Worm (Caenorhabditis elegans) whole organism, L1 larva: ENCODE measurements around the gene npr-39.
"Not testable (repeated sequence)": the region's sequence is repeated elsewhere in the genome, so short reads cannot be mapped to it uniquely, and the experiment has no call there.

Source experiments
- C16A3.4 ChIP-seq: fragments of 150-350 bp; optimal IDR thresholded peaks from 2 replicates; lab custom pipeline; 2014; ENCODE audit warnings: missing biosample characterization, missing genetic modification characterization
- F16B12.6 ChIP-seq: fragments of 150-350 bp; optimal IDR thresholded peaks from 2 replicates; lab custom pipeline; 2014; ENCODE audit warnings: missing biosample characterization, missing genetic modification characterization
- aly-2 ChIP-seq: fragments of 150-350 bp; optimal IDR thresholded peaks from 2 replicates; lab custom pipeline; 2014; ENCODE audit warnings: missing biosample characterization, missing genetic modification characterization
- ama-1 ChIP-seq: fragments of 150-350 bp; optimal IDR thresholded peaks from 2 replicates; lab custom pipeline; 2014
- blmp-1 ChIP-seq: fragments of 150-350 bp; optimal IDR thresholded peaks from 2 replicates; lab custom pipeline; 2014; ENCODE audit warnings: missing biosample characterization, missing genetic modification characterization
- ces-1 ChIP-seq: fragments of 150-350 bp; optimal IDR thresholded peaks from 2 replicates; lab custom pipeline; 2014; ENCODE audit warnings: missing biosample characterization, missing genetic modification reagents, missing genetic modification characterization
- dpl-1 ChIP-seq, 3 experiments: fragments of 150-350 bp in 2 of 3; sonication (generic microtip) in 1 of 3; optimal IDR thresholded peaks; 2 replicates each; lab custom pipeline; 2014 to 2017; ENCODE audit warnings: missing biosample characterization in 3 of 3, missing genetic modification characterization in 3 of 3, missing genetic modification reagents in 3 of 3
- efl-1 ChIP-seq, 4 experiments: fragments of 150-350 bp; optimal IDR thresholded peaks in 3 of 4; peaks in 1 of 4; 1 replicate in 1 of 4; 2 replicates in 3 of 4; lab custom pipeline; 2014; ENCODE audit warnings: missing biosample characterization in 2 of 4, missing genetic modification characterization in 2 of 4, missing genetic modification reagents in 2 of 4
- efl-3 ChIP-seq: fragments of 200-800 bp; sonication (Bioruptor generic); optimal IDR thresholded peaks from 2 replicates; lab custom pipeline; 2018; ENCODE audit warnings: mild to moderate bottlenecking, missing genetic modification characterization, missing compliant biosample characterization
- fkh-4 ChIP-seq: sonication (generic microtip); optimal IDR thresholded peaks from 2 replicates; lab custom pipeline; 2016; ENCODE audit warnings: missing compliant biosample characterization, missing genetic modification characterization, borderline replicate concordance
- fos-1 ChIP-seq: fragments of 150-350 bp; optimal IDR thresholded peaks from 2 replicates; lab custom pipeline; 2014; ENCODE audit warnings: missing biosample characterization, missing genetic modification characterization
- grh-1 ChIP-seq: fragments of 200-800 bp; sonication (Bioruptor generic); IDR thresholded peaks from 2 replicates; pipeline ENCODE4 v1.3.6; 2022; ENCODE audit warnings: missing genetic modification reagents, missing genetic modification characterization, missing compliant biosample characterization
- hlh-4 ChIP-seq: sonication (generic microtip); optimal IDR thresholded peaks from 2 replicates; lab custom pipeline; 2016; ENCODE audit warnings: mild to moderate bottlenecking, missing genetic modification characterization, missing compliant biosample characterization
- irx-1 ChIP-seq: sonication (generic microtip); optimal IDR thresholded peaks from 2 replicates; lab custom pipeline; 2016; ENCODE audit warnings: missing genetic modification characterization, missing compliant biosample characterization
- isw-1 ChIP-seq: fragments of 200-800 bp; sonication (Bioruptor generic); IDR thresholded peaks from 2 replicates; pipeline ENCODE4 v1.3.6; 2022; ENCODE audit warnings: missing genetic modification characterization, missing compliant biosample characterization
- jun-1 ChIP-seq: fragments of 150-350 bp; optimal IDR thresholded peaks from 2 replicates; lab custom pipeline; 2014; ENCODE audit warnings: missing biosample characterization, missing genetic modification reagents, missing genetic modification characterization
- lin-13 ChIP-seq: fragments of 150-350 bp; optimal IDR thresholded peaks from 2 replicates; lab custom pipeline; 2014; ENCODE audit warnings: missing biosample characterization, missing genetic modification reagents, missing genetic modification characterization
- lin-14 ChIP-seq: fragments of 200-800 bp; sonication (Bioruptor generic); optimal IDR thresholded peaks from 2 replicates; lab custom pipeline; 2018; ENCODE audit warnings: mild to moderate bottlenecking, missing genetic modification characterization, moderate library complexity, missing compliant biosample characterization
- lin-39 ChIP-seq: fragments of 150-350 bp; optimal IDR thresholded peaks from 2 replicates; lab custom pipeline; 2014; ENCODE audit warnings: missing biosample characterization, missing genetic modification reagents, missing genetic modification characterization
- lsy-2 ChIP-seq, 2 experiments: fragments of 150-350 bp; optimal IDR thresholded peaks; 2 replicates each; lab custom pipeline; 2014; ENCODE audit warnings: missing biosample characterization in 2 of 2, missing genetic modification characterization in 2 of 2
- mep-1 ChIP-seq: fragments of 150-350 bp; optimal IDR thresholded peaks from 2 replicates; lab custom pipeline; 2014; ENCODE audit warnings: missing biosample characterization, missing genetic modification characterization
- nhr-11 ChIP-seq: fragments of 150-350 bp; optimal IDR thresholded peaks from 2 replicates; lab custom pipeline; 2014; ENCODE audit warnings: missing biosample characterization, missing genetic modification characterization
- nhr-19 ChIP-seq: fragments of 200-800 bp; sonication (Bioruptor generic); conservative IDR thresholded peaks from 2 replicates; pipeline ENCODE4 v1.3.6; 2022; ENCODE audit warnings: missing genetic modification characterization, missing compliant biosample characterization
- nhr-20 ChIP-seq: sonication (generic microtip); optimal IDR thresholded peaks from 2 replicates; lab custom pipeline; 2016; ENCODE audit warnings: mild to moderate bottlenecking, missing genetic modification characterization, missing compliant biosample characterization
- nhr-47 ChIP-seq: sonication (generic microtip); optimal IDR thresholded peaks from 2 replicates; lab custom pipeline; 2016; ENCODE audit warnings: mild to moderate bottlenecking, missing genetic modification characterization, moderate library complexity, missing compliant biosample characterization
- nhr-71 ChIP-seq: sonication (generic microtip); optimal IDR thresholded peaks from 2 replicates; lab custom pipeline; 2016; ENCODE audit warnings: mild to moderate bottlenecking, missing genetic modification characterization, moderate library complexity, missing compliant biosample characterization
- nhr-84 ChIP-seq: sonication (generic microtip); optimal IDR thresholded peaks from 2 replicates; lab custom pipeline; 2017; ENCODE audit warnings: missing biosample characterization, missing genetic modification characterization
- nhr-85 ChIP-seq: sonication (generic microtip); peaks from one replicate; lab custom pipeline; 2016; ENCODE audit warnings: missing genetic modification characterization, inconsistent platforms, missing compliant biosample characterization
- pag-3 ChIP-seq: sonication (generic microtip); optimal IDR thresholded peaks from 2 replicates; lab custom pipeline; 2017; ENCODE audit warnings: missing genetic modification characterization, mild to moderate bottlenecking, missing compliant biosample characterization, antibody characterized with exemption, borderline replicate concordance; ENCODE audit not compliant: insufficient read depth
- rnt-1 ChIP-seq: sonication (generic microtip); optimal IDR thresholded peaks from 2 replicates; lab custom pipeline; 2016; ENCODE audit warnings: mild to moderate bottlenecking, missing genetic modification characterization, moderate library complexity, missing compliant biosample characterization
- skn-1 ChIP-seq: fragments of 150-350 bp; optimal IDR thresholded peaks from 2 replicates; lab custom pipeline; 2014; ENCODE audit warnings: missing biosample characterization, missing genetic modification characterization
- snu-23 ChIP-seq: sonication (generic microtip); optimal IDR thresholded peaks from 2 replicates; lab custom pipeline; 2016; ENCODE audit warnings: missing genetic modification characterization, missing compliant biosample characterization
- sox-4 ChIP-seq: sonication (generic microtip); optimal IDR thresholded peaks from 2 replicates; lab custom pipeline; 2016; ENCODE audit warnings: missing genetic modification characterization, missing compliant biosample characterization
- sup-37 ChIP-seq: fragments of 200-800 bp; sonication (Bioruptor generic); optimal IDR thresholded peaks from 2 replicates; lab custom pipeline; 2018; ENCODE audit warnings: mild to moderate bottlenecking, missing genetic modification characterization, missing compliant biosample characterization
- tbx-2 ChIP-seq: sonication (generic microtip); optimal IDR thresholded peaks from 2 replicates; lab custom pipeline; 2016; ENCODE audit warnings: missing genetic modification characterization, missing compliant biosample characterization
- tlp-1 ChIP-seq: fragments of 150-350 bp; optimal IDR thresholded peaks from 2 replicates; lab custom pipeline; 2014; ENCODE audit warnings: missing biosample characterization, missing genetic modification characterization
- unc-130 ChIP-seq: fragments of 150-350 bp; optimal IDR thresholded peaks from 2 replicates; lab custom pipeline; 2017; ENCODE audit warnings: missing biosample characterization, missing genetic modification characterization, inconsistent platforms
- unc-86 ChIP-seq: sonication (generic microtip); optimal IDR thresholded peaks from 2 replicates; lab custom pipeline; 2016; ENCODE audit warnings: missing genetic modification characterization, missing compliant biosample characterization
- zag-1 ChIP-seq: fragments of 150-350 bp; optimal IDR thresholded peaks from 2 replicates; lab custom pipeline; 2014; ENCODE audit warnings: missing biosample characterization, missing genetic modification characterization
- zip-4 ChIP-seq: fragments of 200-800 bp; sonication (Bioruptor generic); optimal IDR thresholded peaks from 2 replicates; lab custom pipeline; 2018; ENCODE audit warnings: mild to moderate bottlenecking, missing genetic modification characterization, moderate library complexity, missing compliant biosample characterization
- ztf-11 ChIP-seq, 2 experiments: sonication (generic microtip); optimal IDR thresholded peaks; 2 replicates each; lab custom pipeline; 2016 to 2017; ENCODE audit warnings: missing genetic modification characterization in 2 of 2, missing biosample characterization in 1 of 2, missing compliant biosample characterization in 1 of 2
- ztf-4 ChIP-seq: fragments of 150-350 bp; optimal IDR thresholded peaks from 2 replicates; lab custom pipeline; 2014; ENCODE audit warnings: missing biosample characterization, missing genetic modification characterization

Gene npr-39

ce11 chrV:10049192-10049816 lies 17.6 kb upstream of the npr-39 start:
- TF ChIP-seq efl-1 (optimal IDR thresholded peaks at IDR 0.05; lab: Kevin White, UChicago) = not testable (repeated sequence)
- TF ChIP-seq efl-1 (GFP tag; optimal IDR thresholded peaks at IDR 0.05 in 1 of 2; lab: Kevin White, UChicago) (peak in 1 of 2 experiments; percentile 78), isw-1 (GFP tag; lab: Robert Waterston, UW) (peak; percentile 12; the same call in 1 of the 2 replicates), nhr-19 (GFP tag; lab: Robert Waterston, UW) (peak; percentile 42), grh-1 (peak; percentile 74)

ce11 chrV:10051855-10052254 lies 15.0 kb upstream of the npr-39 start, which contains the start of gene str-118:
Gene str-118 (plus strand): TSS chrV:10052155.
- TF ChIP-seq jun-1 = no peak
- TF ChIP-seq lsy-2 (tag; optimal IDR thresholded peaks at IDR 0.05; lab: Kevin White, UChicago) = no peak
- no peak for TF ChIP-seq tbx-2
- TF ChIP-seq ztf-11 (tag; optimal IDR thresholded peaks at IDR 0.05; lab: Kevin White, UChicago) = no peak
- no peak for TF ChIP-seq efl-3 (GFP tag; lab: Kevin White, UChicago)
- TF ChIP-seq sup-37 (GFP tag; lab: Kevin White, UChicago) = no peak
- TF ChIP-seq, all 84 proteins: peak for 0

- TF ChIP-seq mep-1 (tag; lab: Kevin White, UChicago) = peak; percentile 58
- no peak for TF ChIP-seq isw-1 (GFP tag; lab: Robert Waterston, UW)
- peak; percentile 15 for TF ChIP-seq lin-14 (GFP tag; lab: Kevin White, UChicago)
- TF ChIP-seq nhr-20 (tag; lab: Kevin White, UChicago) = peak; percentile 15
- no peak for TF ChIP-seq unc-130 (tag; lab: Kevin White, UChicago)
- peak; percentile 58 to 93 for TF ChIP-seq lsy-2 (tag; optimal IDR thresholded peaks at IDR 0.05; lab: Kevin White, UChicago)
- peak; percentile 11 for TF ChIP-seq skn-1 (tag; lab: Kevin White, UChicago)
- peak; percentile 19 for TF ChIP-seq blmp-1
- TF ChIP-seq F16B12.6 = peak; percentile 82
- TF ChIP-seq lin-13 = no peak
- peak in 2 of 3 experiments; percentile 30 to 54 for TF ChIP-seq dpl-1 (GFP tag; optimal IDR thresholded peaks at IDR 0.05; lab: Kevin White, UChicago)
- peak; percentile 24 for TF ChIP-seq snu-23 (GFP tag; lab: Kevin White, UChicago)
- TF ChIP-seq efl-1 (optimal IDR thresholded peaks at IDR 0.05; lab: Kevin White, UChicago) = peak; percentile 23 to 34
- peak; percentile 31 to 90 for TF ChIP-seq efl-1 (GFP tag; optimal IDR thresholded peaks at IDR 0.05 in 1 of 2; lab: Kevin White, UChicago)
- peak; percentile 43 for TF ChIP-seq nhr-71 (tag; lab: Kevin White, UChicago)
- TF ChIP-seq rnt-1 (tag; lab: Kevin White, UChicago) = no peak
Observed at ce11 chrV:10054872-10055271, 12.0 kb upstream of the npr-39 start, which contains the start of gene yif-1. Gene yif-1 (minus strand): TSS chrV:10054913.

ce11 chrV:10058748-10059147 lies 8.1 kb upstream of the npr-39 start:
- TF ChIP-seq efl-3 (GFP tag; lab: Kevin White, UChicago) (no peak), nhr-11 (tag; lab: Kevin White, UChicago) (no peak), zag-1 (tag; lab: Kevin White, UChicago) (no peak), zip-4 (GFP tag; lab: Kevin White, UChicago) (no peak), grh-1 (no peak), nhr-47 (tag; lab: Kevin White, UChicago) (no peak), tlp-1 (tag; lab: Kevin White, UChicago) (no peak)

ce11 chrV:10060039-10060438 lies 6.8 kb upstream of the npr-39 start:
- TF ChIP-seq ztf-4 (tag; lab: Kevin White, UChicago) (no peak), aly-2 (no peak), nhr-84 (tag; lab: Kevin White, UChicago) (no peak), nhr-20 (tag; lab: Kevin White, UChicago) (no peak), fkh-4 (tag; lab: Kevin White, UChicago) (no peak), sox-4 (no peak), rnt-1 (tag; lab: Kevin White, UChicago) (peak; percentile 57), fos-1 (tag; lab: Kevin White, UChicago) (no peak), lin-39 (peak; percentile 41), ztf-11 (tag; optimal IDR thresholded peaks at IDR 0.05; lab: Kevin White, UChicago) (no peak), lin-13 (no peak), isw-1 (GFP tag; lab: Robert Waterston, UW) (no peak), ces-1 (no peak), nhr-85 (tag; lab: Kevin White, UChicago) (no peak), lin-14 (GFP tag; lab: Kevin White, UChicago) (peak; percentile 51), pag-3 (peak; percentile 49), unc-86 (no peak), nhr-71 (tag; lab: Kevin White, UChicago) (peak; percentile 36), irx-1 (tag; lab: Kevin White, UChicago) (no peak), hlh-4 (tag; lab: Kevin White, UChicago) (no peak), ama-1 (lab: Kevin White, UChicago) (no peak), snu-23 (GFP tag; lab: Kevin White, UChicago) (peak; percentile 7), nhr-11 (tag; lab: Kevin White, UChicago) (no peak), C16A3.4 (tag; lab: Kevin White, UChicago) (no peak)
